Worm (Caenorhabditis elegans) whole organism, L4/young adult: Measurements from ENCODE around the gene nhr-175.

Experiments used
- W03F9.2 ChIP-seq: fragments of 150-350 bp; optimal IDR thresholded peaks from 2 replicates; lab custom pipeline; 2014; ENCODE audit warnings: missing biosample characterization, missing genetic modification characterization
- dao-5 ChIP-seq: sonication (generic microtip); optimal IDR thresholded peaks from 2 replicates; lab custom pipeline; 2016; ENCODE audit warnings: missing genotype, missing genetic modification characterization, moderate library complexity, missing compliant biosample characterization
- him-1 ChIP-seq: sonication (generic microtip); optimal IDR thresholded peaks from 2 replicates; lab custom pipeline; 2016; ENCODE audit warnings: missing genotype, missing genetic modification reagents, missing genetic modification characterization, missing compliant biosample characterization

DNA sequence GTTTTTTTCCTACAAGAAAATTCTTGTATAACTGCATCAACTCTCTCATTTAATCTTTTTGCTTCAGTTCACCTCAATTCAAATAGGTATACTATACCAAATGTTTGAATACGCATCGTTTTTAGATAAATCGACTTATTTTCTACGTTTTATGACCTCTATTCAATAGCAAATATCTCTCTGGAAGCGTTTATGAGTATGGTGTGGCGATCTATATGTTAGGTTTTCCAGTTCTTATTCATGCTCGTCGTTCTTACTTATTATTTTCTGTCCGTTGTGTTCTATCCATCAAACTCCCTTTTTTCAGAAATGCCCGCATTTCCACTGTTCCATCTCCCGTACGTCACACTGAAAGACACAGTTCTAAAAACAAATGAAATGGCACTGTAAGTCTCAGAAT, 14.1 kb downstream of the nhr-175 start, which contains the start of gene T22G5.3:
- TF ChIP-seq dao-5 (tag; lab: Kevin White, UChicago) (no peak), him-1 (tag; lab: Kevin White, UChicago) (no peak), W03F9.2 (tag; lab: Kevin White, UChicago) (no peak)
